Worm (Caenorhabditis elegans) whole organism, L4 larva: ENCODE data around the gene cey-4.

Experiments
- F10B5.3 ChIP-seq: sonication (generic microtip); optimal IDR thresholded peaks from 2 replicates; lab custom pipeline; 2016; ENCODE audit warnings: mild to moderate bottlenecking, missing genetic modification characterization, missing compliant biosample characterization
- daf-19 ChIP-seq: fragments of 200-800 bp; sonication (Bioruptor generic); conservative IDR thresholded peaks from 2 replicates; pipeline ENCODE4 v1.3.6; 2022; ENCODE audit warnings: missing genetic modification characterization, missing compliant biosample characterization
- dpl-1 ChIP-seq: fragments of 150-350 bp; optimal IDR thresholded peaks from 2 replicates; lab custom pipeline; 2014; ENCODE audit warnings: missing biosample characterization, missing genetic modification reagents, missing genetic modification characterization
- lin-39 ChIP-seq: fragments of 150-350 bp; optimal IDR thresholded peaks from 2 replicates; lab custom pipeline; 2014; ENCODE audit warnings: missing biosample characterization, missing genetic modification reagents, missing genetic modification characterization
- lir-3 ChIP-seq: sonication (generic microtip); optimal IDR thresholded peaks from 2 replicates; lab custom pipeline; 2016; ENCODE audit warnings: mild to moderate bottlenecking, missing genetic modification characterization, missing compliant biosample characterization
- nhr-237 ChIP-seq: sonication (generic microtip); optimal IDR thresholded peaks from 2 replicates; lab custom pipeline; 2017; ENCODE audit warnings: missing biosample characterization, missing genetic modification characterization
- nhr-28 ChIP-seq: fragments of 150-350 bp; optimal IDR thresholded peaks from 2 replicates; lab custom pipeline; 2014; ENCODE audit warnings: missing biosample characterization, missing genetic modification characterization
- nhr-42 ChIP-seq: fragments of 200-800 bp; sonication (Bioruptor generic); IDR thresholded peaks from 2 replicates; pipeline ENCODE4 v1.3.6; 2022; ENCODE audit warnings: missing genetic modification characterization, missing compliant biosample characterization
- pha-4 ChIP-seq, 2 experiments: fragments of 150-350 bp in 1 of 2; fragments of 200-800 bp in 1 of 2; sonication (Bioruptor generic) in 1 of 2; IDR thresholded peaks in 1 of 2; optimal IDR thresholded peaks in 1 of 2; 2 replicates each; pipeline versions ENCODE4 v1.3.6 to Lab custom; 2014 to 2022; ENCODE audit warnings: missing genetic modification characterization in 2 of 2, missing genetic modification reagents in 2 of 2, missing biosample characterization in 1 of 2, missing compliant biosample characterization in 1 of 2
- skn-1 ChIP-seq: fragments of 150-350 bp; optimal IDR thresholded peaks from 2 replicates; lab custom pipeline; 2014; ENCODE audit warnings: missing biosample characterization, missing genetic modification characterization
- unc-62 ChIP-seq, 3 experiments: fragments of 150-350 bp in 1 of 3; sonication (generic microtip); optimal IDR thresholded peaks in 2 of 3; peaks in 1 of 3; 1 replicate in 1 of 3; 2 replicates in 2 of 3; lab custom pipeline; 2014 to 2017; ENCODE audit warnings: missing biosample characterization in 3 of 3, missing genetic modification characterization in 3 of 3, missing genetic modification reagents in 3 of 3, missing genotype in 1 of 3
- vab-7 ChIP-seq: fragments of 200-800 bp; sonication (Bioruptor generic); IDR thresholded peaks from 2 replicates; pipeline ENCODE4 v1.3.6; 2022; ENCODE audit warnings: missing genetic modification reagents, missing genetic modification characterization, missing compliant biosample characterization
- ztf-7 ChIP-seq: fragments of 150-350 bp; optimal IDR thresholded peaks from 2 replicates; lab custom pipeline; 2014; ENCODE audit warnings: missing biosample characterization, missing genetic modification characterization

ce11 chrIII:10820592-10821242 is 47.8 kb downstream of the cey-4 start:
- no peak for TF ChIP-seq skn-1 (tag; lab: Kevin White, UChicago)
- TF ChIP-seq nhr-28, result peak; percentile 62
- no peak for TF ChIP-seq unc-62 (GFP tag; optimal IDR thresholded peaks at IDR 0.05 in 1 of 2; lab: Kevin White, UChicago)
- TF ChIP-seq unc-62 (tag; optimal IDR thresholded peaks at IDR 0.05; lab: Kevin White, UChicago), result no peak
- TF ChIP-seq ztf-7, result no peak
- no peak for TF ChIP-seq lin-39
- no peak for TF ChIP-seq lir-3 (tag; lab: Kevin White, UChicago)
- no peak for TF ChIP-seq vab-7 (GFP tag; lab: Robert Waterston, UW)
- no peak for TF ChIP-seq dpl-1 (GFP tag; lab: Kevin White, UChicago)
- TF ChIP-seq daf-19 (GFP tag; lab: Robert Waterston, UW), result no peak
- TF ChIP-seq pha-4 (GFP tag; IDR thresholded peaks at IDR 0.05; lab: Robert Waterston, UW), result no peak
- no peak for TF ChIP-seq pha-4 (tag; optimal IDR thresholded peaks at IDR 0.05; lab: Kevin White, UChicago)
- no peak for TF ChIP-seq F10B5.3 (tag; lab: Kevin White, UChicago)
- no peak for TF ChIP-seq nhr-42 (GFP tag; lab: Robert Waterston, UW)
- TF ChIP-seq nhr-237 (tag; lab: Kevin White, UChicago), result no peak
